Worm (Caenorhabditis elegans) whole organism, L4/young adult: ENCODE data around the gene hen-1.

ENCODE experiments used
- dao-5 ChIP-seq: sonication (generic microtip); optimal IDR thresholded peaks from 2 replicates; lab custom pipeline; 2016; ENCODE audit warnings: missing genotype, missing genetic modification characterization, moderate library complexity, missing compliant biosample characterization
- him-1 ChIP-seq: sonication (generic microtip); optimal IDR thresholded peaks from 2 replicates; lab custom pipeline; 2016; ENCODE audit warnings: missing genotype, missing genetic modification reagents, missing genetic modification characterization, missing compliant biosample characterization

ce11 chrX:7140682-7141254 lies 24.0 kb upstream of the hen-1 start:
- TF ChIP-seq dao-5 (tag; lab: Kevin White, UChicago): no peak
- no peak for TF ChIP-seq him-1 (tag; lab: Kevin White, UChicago)
